Fruit fly (Drosophila melanogaster) whole organism: ENCODE measurements around the gene CG32428.

Experiments used
- CG8478 ChIP-seq: fragments of >200 bp; optimal IDR thresholded peaks from 2 replicates; lab custom pipeline; 2018; ENCODE audit warnings: inconsistent platforms
- Dll ChIP-seq: fragments of >200 bp; optimal IDR thresholded peaks from 2 replicates; lab custom pipeline; 2017
- EcR ChIP-seq, 2 experiments: fragments of >200 bp; optimal IDR thresholded peaks; 2 replicates each; lab custom pipeline; 2017; ENCODE audit warnings: missing biosample characterization in 2 of 2, missing genetic modification characterization in 2 of 2, missing genetic modification reagents in 2 of 2
- psq ChIP-seq: fragments of >200 bp; optimal IDR thresholded peaks from 2 replicates; lab custom pipeline; 2017

DNA sequence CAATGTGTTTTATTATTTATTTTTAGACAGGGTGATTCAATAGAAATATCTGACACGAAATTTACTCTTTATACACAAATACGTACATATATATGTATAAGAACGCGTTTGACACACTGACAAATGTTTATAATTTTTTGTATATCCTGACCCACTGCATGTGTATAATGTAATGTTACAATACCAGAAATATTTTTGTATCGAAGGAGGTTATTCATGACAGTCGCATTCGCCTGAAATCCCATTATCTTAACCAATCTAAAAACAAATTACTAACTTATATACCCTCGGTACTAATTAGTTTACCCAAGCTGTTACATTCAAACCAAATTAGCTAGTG lies 20.7 kb upstream of the CG32428 start:
- TF ChIP-seq psq (no peak), CG8478 (no peak), EcR (GFP tag; optimal IDR thresholded peaks at IDR 0.05; lab: Kevin White, UChicago) (no peak), Dll (lab: Kevin White, UChicago) (no peak)
